Worm (Caenorhabditis elegans): ENCODE results near the gene T24C12.1.

Gene T24C12.1

DNA sequence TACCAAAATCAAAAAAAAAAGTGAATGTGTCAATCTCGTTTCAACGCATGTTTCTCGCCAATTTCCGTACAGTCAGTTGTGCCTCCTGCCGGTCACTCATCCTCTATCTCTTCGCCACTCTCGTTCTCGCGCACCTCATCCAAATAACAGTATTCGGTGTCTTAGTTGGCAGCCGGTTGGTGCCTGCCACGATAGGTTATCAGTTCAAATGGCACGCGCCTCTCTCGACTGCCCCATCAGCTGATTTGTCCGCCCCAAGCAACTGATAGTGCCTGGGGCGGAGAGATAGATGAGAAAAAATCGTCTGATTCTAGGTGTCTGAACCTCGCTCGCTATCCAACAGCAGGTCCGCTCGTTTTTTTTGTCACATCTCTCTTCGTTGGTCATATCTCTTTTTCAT, 15.9 kb downstream of the T24C12.1 start:
- TF ChIP-seq ama-1 (optimal IDR thresholded peaks at IDR 0.05) (no peak), F13C5.2 (tag; optimal IDR thresholded peaks at IDR 0.05) (no peak), tra-4 (tag; optimal IDR thresholded peaks at IDR 0.05) (no peak), tbx-37 (GFP tag; conservative IDR thresholded peaks at IDR 0.05) (no peak), ceh-13 (GFP tag; optimal IDR thresholded peaks at IDR 0.05) (no peak), ceh-36 (tag; optimal IDR thresholded peaks at IDR 0.05) (no peak), scrt-1 (GFP tag; IDR thresholded peaks at IDR 0.05) (no peak), tbx-11 (GFP tag; IDR thresholded peaks at IDR 0.05) (no peak), hnd-1 (tag; optimal IDR thresholded peaks at IDR 0.05) (no peak), pes-1 (GFP tag; IDR thresholded peaks at IDR 0.05) (no peak)

- no peak for TF ChIP-seq ets-7 (tag; optimal IDR thresholded peaks at IDR 0.05)
- TF ChIP-seq F13C5.2 (tag; optimal IDR thresholded peaks at IDR 0.05) = no peak
- no peak for TF ChIP-seq tra-4 (tag; optimal IDR thresholded peaks at IDR 0.05)
- TF ChIP-seq hnd-1 (tag; optimal IDR thresholded peaks at IDR 0.05) = no peak
- TF ChIP-seq tbx-11 (GFP tag; IDR thresholded peaks at IDR 0.05) = no peak
- no peak for TF ChIP-seq hmbx-1 (tag; optimal IDR thresholded peaks at IDR 0.05)
- TF ChIP-seq aly-1 (tag; optimal IDR thresholded peaks at IDR 0.05) = no peak
These were observed 17.0 kb downstream of the T24C12.1 start for ce11 chrX:2216242-2216641.

DNA sequence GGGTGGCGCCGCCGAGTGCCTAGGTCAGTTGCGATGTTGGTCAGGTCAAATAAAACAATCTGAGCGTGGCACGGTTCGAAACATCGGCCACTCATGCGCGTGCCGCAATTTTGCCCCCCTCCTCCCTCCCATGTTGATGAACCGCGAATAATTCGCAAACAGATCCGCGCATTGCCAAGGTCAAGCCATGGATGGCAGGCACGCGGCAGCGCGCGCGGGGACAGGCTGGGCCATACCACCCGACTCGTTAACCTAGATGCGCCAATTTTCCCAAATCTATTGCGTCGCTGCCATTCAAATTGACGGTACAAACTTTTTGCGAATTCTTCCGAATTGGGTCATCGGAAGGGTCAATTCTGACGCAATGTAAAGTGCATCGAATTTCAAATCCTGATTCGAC, 17.4 kb downstream of the T24C12.1 start:
- peak; percentile 31 for TF ChIP-seq hmg-4 (GFP tag; optimal IDR thresholded peaks at IDR 0.05)
- peak; percentile 61; the same call in 1 of the 2 replicates for TF ChIP-seq scrt-1 (GFP tag; IDR thresholded peaks at IDR 0.05)
- no peak for TF ChIP-seq ets-7 (tag; optimal IDR thresholded peaks at IDR 0.05)
- TF ChIP-seq hnd-1 (tag; optimal IDR thresholded peaks at IDR 0.05) = no peak
- TF ChIP-seq pes-1 (GFP tag; IDR thresholded peaks at IDR 0.05) = peak; percentile 30; the same call in 1 of the 2 replicates
- TF ChIP-seq aly-1 (tag; optimal IDR thresholded peaks at IDR 0.05) = peak; percentile 3

ce11 chrX:2219006-2219405, 19.8 kb downstream of the T24C12.1 start:
- TF ChIP-seq hnd-1 (tag; optimal IDR thresholded peaks at IDR 0.05) = no peak
- TF ChIP-seq flt-1 (GFP tag; IDR thresholded peaks at IDR 0.05) = no peak
- TF ChIP-seq hmg-4 (GFP tag; optimal IDR thresholded peaks at IDR 0.05) = no peak
- no peak for TF ChIP-seq tbx-11 (GFP tag; IDR thresholded peaks at IDR 0.05)
- no peak for TF ChIP-seq scrt-1 (GFP tag; IDR thresholded peaks at IDR 0.05)
- TF ChIP-seq aly-1 (tag; optimal IDR thresholded peaks at IDR 0.05) = no peak
- no peak for TF ChIP-seq tra-4 (tag; optimal IDR thresholded peaks at IDR 0.05)
- TF ChIP-seq ama-1 (optimal IDR thresholded peaks at IDR 0.05) = no peak
- TF ChIP-seq sea-1 (GFP tag; conservative IDR thresholded peaks at IDR 0.05) = no peak
- no peak for TF ChIP-seq pes-1 (GFP tag; IDR thresholded peaks at IDR 0.05)
- no peak for TF ChIP-seq hmbx-1 (tag; optimal IDR thresholded peaks at IDR 0.05)

- TF ChIP-seq ceh-13 (GFP tag; optimal IDR thresholded peaks at IDR 0.05) (no peak), tbx-11 (GFP tag; IDR thresholded peaks at IDR 0.05) (no peak), pes-1 (GFP tag; IDR thresholded peaks at IDR 0.05) (no peak), B0310.2 (tag; optimal IDR thresholded peaks at IDR 0.05) (no peak), ama-1 (optimal IDR thresholded peaks at IDR 0.05) (no peak), sea-1 (GFP tag; conservative IDR thresholded peaks at IDR 0.05) (no peak), F13C5.2 (tag; optimal IDR thresholded peaks at IDR 0.05) (no peak), tbx-37 (GFP tag; conservative IDR thresholded peaks at IDR 0.05) (no peak), hmbx-1 (tag; optimal IDR thresholded peaks at IDR 0.05) (no peak), hmg-4 (GFP tag; optimal IDR thresholded peaks at IDR 0.05) (no peak), ets-7 (tag; optimal IDR thresholded peaks at IDR 0.05) (no peak), tra-4 (tag; optimal IDR thresholded peaks at IDR 0.05) (no peak), aly-1 (tag; optimal IDR thresholded peaks at IDR 0.05) (no peak), scrt-1 (GFP tag; IDR thresholded peaks at IDR 0.05) (no peak)
These were observed 20.2 kb downstream of the T24C12.1 start for ce11 chrX:2219453-2219852.

DNA sequence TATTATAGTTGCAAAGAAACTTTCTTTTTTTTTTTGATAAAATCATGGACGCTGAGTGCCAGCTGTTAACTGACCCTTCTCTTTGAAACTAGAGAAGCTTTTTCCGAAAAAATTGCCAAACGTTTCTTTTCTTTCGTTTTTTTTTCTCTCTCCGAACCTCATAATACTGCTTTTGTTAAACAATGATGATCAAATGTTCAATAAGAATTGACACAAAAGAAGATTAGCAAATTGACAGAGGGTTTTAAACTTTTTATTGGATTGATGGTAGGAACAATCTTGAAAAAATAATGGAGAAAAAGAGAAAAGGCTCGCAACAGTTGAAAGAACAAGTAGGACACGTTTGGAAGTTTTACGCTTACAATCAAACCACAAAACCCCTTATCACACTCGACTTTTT, 21.6 kb downstream of the T24C12.1 start, which contains the start of gene hex-1:
hex-1 (plus strand) TSS at position 301 of the 400 bp plus-strand sequence.
- no peak for TF ChIP-seq hnd-1 (tag; optimal IDR thresholded peaks at IDR 0.05)
- TF ChIP-seq hmbx-1 (tag; optimal IDR thresholded peaks at IDR 0.05) = no peak
- no peak for TF ChIP-seq ets-7 (tag; optimal IDR thresholded peaks at IDR 0.05)
- TF ChIP-seq scrt-1 (GFP tag; IDR thresholded peaks at IDR 0.05) = no peak
- no peak for TF ChIP-seq tbx-37 (GFP tag; conservative IDR thresholded peaks at IDR 0.05)
- no peak for TF ChIP-seq ama-1 (optimal IDR thresholded peaks at IDR 0.05)
- TF ChIP-seq tra-4 (tag; optimal IDR thresholded peaks at IDR 0.05) = no peak

- TF ChIP-seq hnd-1 (tag; optimal IDR thresholded peaks at IDR 0.05) (peak; percentile 70), ceh-36 (tag; optimal IDR thresholded peaks at IDR 0.05) (peak; percentile 74), B0310.2 (tag; optimal IDR thresholded peaks at IDR 0.05) (peak; percentile 40), aly-1 (tag; optimal IDR thresholded peaks at IDR 0.05) (peak; percentile 58), F13C5.2 (tag; optimal IDR thresholded peaks at IDR 0.05) (peak; percentile 88), pes-1 (GFP tag; IDR thresholded peaks at IDR 0.05) (peak; percentile 89), tbx-37 (GFP tag; conservative IDR thresholded peaks at IDR 0.05) (peak; percentile 77), scrt-1 (GFP tag; IDR thresholded peaks at IDR 0.05) (peak; percentile 85), flt-1 (GFP tag; IDR thresholded peaks at IDR 0.05) (peak; percentile 78), ets-7 (tag; optimal IDR thresholded peaks at IDR 0.05) (peak; percentile 12), hmg-4 (GFP tag; optimal IDR thresholded peaks at IDR 0.05) (peak; percentile 90), ama-1 (optimal IDR thresholded peaks at IDR 0.05) (no peak), hmbx-1 (tag; optimal IDR thresholded peaks at IDR 0.05) (peak; percentile 66), sea-1 (GFP tag; conservative IDR thresholded peaks at IDR 0.05) (peak; percentile 87), ceh-13 (GFP tag; optimal IDR thresholded peaks at IDR 0.05) (peak; percentile 61), tbx-11 (GFP tag; IDR thresholded peaks at IDR 0.05) (peak; percentile 82), tra-4 (tag; optimal IDR thresholded peaks at IDR 0.05) (peak; percentile 66)
These were observed 27.7 kb downstream of the T24C12.1 start for ce11 chrX:2226875-2227355.
